Worm (Caenorhabditis elegans): Measurements from ENCODE around the gene srx-131.

ce11 chrV:13879241-13879640, 34.0 kb downstream of the srx-131 start, which contains the start of gene lbp-7:
- TF ChIP-seq ztf-11 (tag; optimal IDR thresholded peaks at IDR 0.05) (no peak), unc-62 (GFP tag; optimal IDR thresholded peaks at IDR 0.05) (no peak), blmp-1 (tag; optimal IDR thresholded peaks at IDR 0.05) (no peak), elt-3 (tag; optimal IDR thresholded peaks at IDR 0.05) (no peak), ces-1 (GFP tag; optimal IDR thresholded peaks at IDR 0.05) (no peak)
